Worm (Caenorhabditis elegans) whole organism, early embryonic: ENCODE data around the gene ugt-65.

Experiments used
- ceh-13 ChIP-seq: fragments of 200-800 bp; sonication (Bioruptor generic); optimal IDR thresholded peaks from 2 replicates; lab custom pipeline; 2018; ENCODE audit warnings: mild to moderate bottlenecking, missing genetic modification characterization, missing compliant biosample characterization
- ceh-36 ChIP-seq: sonication (generic microtip); optimal IDR thresholded peaks from 2 replicates; lab custom pipeline; 2016; ENCODE audit warnings: missing genetic modification characterization, inconsistent platforms, missing compliant biosample characterization

DNA sequence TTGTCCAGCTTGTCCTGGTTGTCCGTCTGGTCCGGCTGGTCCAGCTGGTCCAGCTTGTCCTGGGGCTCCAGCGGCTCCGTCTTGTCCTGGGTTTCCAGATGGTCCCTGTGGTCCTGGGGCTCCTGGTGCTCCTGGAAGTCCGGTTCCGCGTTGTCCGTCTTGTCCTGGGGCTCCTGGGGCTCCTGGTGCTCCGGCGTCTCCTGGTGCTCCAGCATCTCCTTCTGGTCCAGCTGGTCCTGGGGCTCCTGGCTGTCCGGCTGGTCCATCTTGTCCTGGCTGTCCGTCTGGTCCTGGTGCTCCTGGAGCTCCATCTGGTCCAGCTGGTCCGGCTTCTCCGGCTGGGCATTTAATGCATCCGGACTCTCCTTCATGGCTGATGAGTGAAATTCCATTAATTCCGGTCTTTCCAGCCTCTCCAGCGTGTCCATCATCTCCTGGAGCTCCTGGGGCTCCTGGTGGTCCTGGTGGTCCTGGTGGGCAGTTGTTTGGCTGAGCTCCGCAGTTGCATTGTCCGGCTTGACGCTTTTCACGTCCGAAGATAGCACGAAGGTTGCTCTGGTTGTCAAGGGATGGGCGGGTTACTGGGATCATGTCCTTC, 7.3 kb downstream of the ugt-65 start:
- no peak for TF ChIP-seq ceh-13 (GFP tag; lab: Kevin White, UChicago)
- TF ChIP-seq ceh-36 (tag; lab: Kevin White, UChicago), result no peak
